Fruit fly (Drosophila melanogaster) Kc167 (cell line): ENCODE measurements around the gene CG45075.

Experiments
- Myc ChIP-seq: fragments of >200 bp; optimal IDR thresholded peaks from 2 replicates; lab custom pipeline; 2017; ENCODE audit warnings: missing external identifiers
- Sin3A ChIP-seq: fragments of >200 bp; optimal IDR thresholded peaks from 2 replicates; lab custom pipeline; 2018; ENCODE audit warnings: missing external identifiers
- h ChIP-seq: fragments of >200 bp; optimal IDR thresholded peaks from 3 replicates; lab custom pipeline; 2018; ENCODE audit warnings: missing external identifiers
- insv ChIP-seq: fragments of >200 bp; optimal IDR thresholded peaks from 3 replicates; lab custom pipeline; 2018; ENCODE audit warnings: missing external identifiers
- psq ChIP-seq: fragments of >200 bp; optimal IDR thresholded peaks from 2 replicates; lab custom pipeline; 2017; ENCODE audit warnings: missing external identifiers
- ttk ChIP-seq: sonication (Bioruptor generic); optimal IDR thresholded peaks from 2 replicates; lab custom pipeline; 2017; ENCODE audit warnings: missing external identifiers

CG45075 gene

dm6 chr2L:6081134-6081832, 9.9 kb upstream of the CG45075 start:
- TF ChIP-seq ttk (lab: Kevin White, UChicago): no peak
- no peak for TF ChIP-seq Myc
- no peak for TF ChIP-seq Sin3A (lab: Kevin White, UChicago)
- TF ChIP-seq insv (lab: Kevin White, UChicago): no peak
- TF ChIP-seq h (lab: Kevin White, UChicago): no peak
- no peak for TF ChIP-seq psq (lab: Kevin White, UChicago)

dm6 chr2L:6082157-6082645, 9.0 kb upstream of the CG45075 start, which contains the start of gene Kr-h1:
Kr-h1 (plus strand) TSS chr2L:6082603.
- no peak for TF ChIP-seq ttk (lab: Kevin White, UChicago)
- TF ChIP-seq Myc: no peak
- TF ChIP-seq Sin3A (lab: Kevin White, UChicago): no peak
- no peak for TF ChIP-seq h (lab: Kevin White, UChicago)
- no peak for TF ChIP-seq insv (lab: Kevin White, UChicago)
- no peak for TF ChIP-seq psq (lab: Kevin White, UChicago)

- TF ChIP-seq insv (lab: Kevin White, UChicago): no peak
- TF ChIP-seq ttk (lab: Kevin White, UChicago): no peak
- no peak for TF ChIP-seq psq (lab: Kevin White, UChicago)
- no peak for TF ChIP-seq Sin3A (lab: Kevin White, UChicago)
- TF ChIP-seq Myc: no peak
- no peak for TF ChIP-seq h (lab: Kevin White, UChicago)
These were observed 8.1 kb upstream of the CG45075 start for dm6 chr2L:6082936-6083627.

- TF ChIP-seq insv (lab: Kevin White, UChicago) (no peak), Sin3A (lab: Kevin White, UChicago) (no peak), Myc (no peak)
These were observed 6.5 kb upstream of the CG45075 start for dm6 chr2L:6084694-6085093.

dm6 chr2L:6085733-6086317, 5.4 kb upstream of the CG45075 start:
- TF ChIP-seq ttk (lab: Kevin White, UChicago) (no peak), h (lab: Kevin White, UChicago) (no peak), psq (lab: Kevin White, UChicago) (no peak), Sin3A (lab: Kevin White, UChicago) (no peak), insv (lab: Kevin White, UChicago) (no peak)

- no peak for TF ChIP-seq h (lab: Kevin White, UChicago)
- TF ChIP-seq psq (lab: Kevin White, UChicago): no peak
These were observed 4.4 kb upstream of the CG45075 start for dm6 chr2L:6086771-6087170.

- TF ChIP-seq insv (lab: Kevin White, UChicago): no peak
- TF ChIP-seq ttk (lab: Kevin White, UChicago): no peak
These were observed 3.5 kb upstream of the CG45075 start for dm6 chr2L:6087685-6088084.

dm6 chr2L:6088371-6089365, 2.5 kb upstream of the CG45075 start:
- TF ChIP-seq psq (lab: Kevin White, UChicago) (no peak), insv (lab: Kevin White, UChicago) (no peak), Myc (no peak), ttk (lab: Kevin White, UChicago) (no peak), h (lab: Kevin White, UChicago) (no peak), Sin3A (lab: Kevin White, UChicago) (no peak)

dm6 chr2L:6089604-6090198, 1.5 kb upstream of the CG45075 start:
- TF ChIP-seq insv (lab: Kevin White, UChicago) (no peak), Sin3A (lab: Kevin White, UChicago) (no peak), psq (lab: Kevin White, UChicago) (no peak), ttk (lab: Kevin White, UChicago) (no peak), h (lab: Kevin White, UChicago) (no peak), Myc (no peak)

dm6 chr2L:6090365-6090764, 847 bp upstream of the CG45075 start:
- TF ChIP-seq insv (lab: Kevin White, UChicago): no peak
- no peak for TF ChIP-seq h (lab: Kevin White, UChicago)
- TF ChIP-seq Sin3A (lab: Kevin White, UChicago): no peak
- no peak for TF ChIP-seq ttk (lab: Kevin White, UChicago)
- no peak for TF ChIP-seq Myc
- TF ChIP-seq psq (lab: Kevin White, UChicago): no peak

- TF ChIP-seq h (lab: Kevin White, UChicago): no peak
- TF ChIP-seq psq (lab: Kevin White, UChicago): no peak
- TF ChIP-seq ttk (lab: Kevin White, UChicago): no peak
- TF ChIP-seq insv (lab: Kevin White, UChicago): no peak
These were observed 1.1 kb downstream of the CG45075 start for dm6 chr2L:6092300-6092699.
